Worm (Caenorhabditis elegans): ENCODE measurements around the gene swt-2.
"Not testable (repeated sequence)": the region's sequence is repeated elsewhere in the genome, so short reads cannot be mapped to it uniquely, and the experiment has no call there.

Gene swt-2

DNA sequence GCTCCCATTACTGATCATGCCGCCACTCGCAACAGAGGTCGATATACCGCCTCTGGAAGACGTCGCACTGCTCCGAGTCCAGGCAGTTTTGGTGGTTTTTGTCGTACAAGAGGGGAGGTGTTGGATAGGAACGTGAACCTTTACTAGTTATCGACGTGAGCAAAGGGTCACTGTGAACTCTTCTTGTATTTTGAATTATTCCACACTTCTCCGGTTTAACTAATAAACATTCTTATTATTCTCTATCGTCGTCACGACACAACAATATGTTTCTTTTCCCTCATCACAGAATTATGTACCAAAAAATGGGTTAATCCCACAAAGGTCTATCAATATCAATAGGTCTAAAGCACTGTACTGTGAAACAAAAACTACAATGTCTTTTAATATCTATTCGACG, 18.5 kb upstream of the swt-2 start, which contains the start of gene nhr-171:
Gene nhr-171, plus strand, starts transcription at position 301 of the 400 bp plus-strand sequence.
- TF ChIP-seq ztf-11, tbx-2, zag-1 (tag; optimal IDR thresholded peaks at IDR 0.05): not testable (repeated sequence)

DNA sequence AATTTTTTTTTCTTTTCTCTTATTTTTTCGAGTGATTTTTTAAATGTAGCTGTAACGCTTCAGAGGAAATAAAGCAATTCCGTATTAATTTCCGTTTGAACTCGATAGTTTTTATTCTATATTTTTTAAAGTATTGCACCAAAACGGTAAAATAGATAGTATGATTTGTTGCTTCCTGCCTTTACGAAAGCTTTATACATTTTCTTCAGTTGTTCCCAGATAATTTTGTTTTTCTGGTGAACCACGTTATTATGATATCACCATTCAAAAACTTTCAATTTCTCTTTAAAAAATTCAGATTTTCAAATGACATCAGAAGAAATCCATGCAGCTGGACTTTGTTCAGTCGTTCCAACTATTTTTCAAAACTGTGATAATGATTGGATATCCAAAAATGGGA, 15.0 kb upstream of the swt-2 start, which contains the start of gene srb-18:
Gene srb-18, plus strand, starts transcription at position 301 of the 400 bp plus-strand sequence.
- TF ChIP-seq nhr-76 (tag; optimal IDR thresholded peaks at IDR 0.05) (no peak), nhr-237 (tag; optimal IDR thresholded peaks at IDR 0.05) (no peak), fkh-2 (tag; optimal IDR thresholded peaks at IDR 0.05) (no peak), lin-15B (tag; optimal IDR thresholded peaks at IDR 0.05) (no peak), skn-1 (tag; optimal IDR thresholded peaks at IDR 0.05) (no peak), elt-2 (tag; optimal IDR thresholded peaks at IDR 0.05) (no peak), elt-1 (tag; optimal IDR thresholded peaks at IDR 0.05) (no peak), tbx-2 (tag; optimal IDR thresholded peaks at IDR 0.05) (no peak), nhr-23 (tag; optimal IDR thresholded peaks at IDR 0.05) (no peak), pqm-1 (tag; optimal IDR thresholded peaks at IDR 0.05) (no peak), ztf-11 (tag; optimal IDR thresholded peaks at IDR 0.05) (no peak), jun-1 (tag; optimal IDR thresholded peaks at IDR 0.05) (no peak), ceh-28 (tag; optimal IDR thresholded peaks at IDR 0.05) (no peak), pha-4 (tag; optimal IDR thresholded peaks at IDR 0.05) (no peak), eor-1 (tag; optimal IDR thresholded peaks at IDR 0.05) (no peak), fkh-10 (GFP tag; optimal IDR thresholded peaks at IDR 0.05) (no peak), egl-27 (tag; optimal IDR thresholded peaks at IDR 0.05) (no peak), aly-2 (tag; optimal IDR thresholded peaks at IDR 0.05) (no peak), ztf-4 (tag; optimal IDR thresholded peaks at IDR 0.05) (no peak), nhr-11 (tag; optimal IDR thresholded peaks at IDR 0.05) (no peak)

DNA sequence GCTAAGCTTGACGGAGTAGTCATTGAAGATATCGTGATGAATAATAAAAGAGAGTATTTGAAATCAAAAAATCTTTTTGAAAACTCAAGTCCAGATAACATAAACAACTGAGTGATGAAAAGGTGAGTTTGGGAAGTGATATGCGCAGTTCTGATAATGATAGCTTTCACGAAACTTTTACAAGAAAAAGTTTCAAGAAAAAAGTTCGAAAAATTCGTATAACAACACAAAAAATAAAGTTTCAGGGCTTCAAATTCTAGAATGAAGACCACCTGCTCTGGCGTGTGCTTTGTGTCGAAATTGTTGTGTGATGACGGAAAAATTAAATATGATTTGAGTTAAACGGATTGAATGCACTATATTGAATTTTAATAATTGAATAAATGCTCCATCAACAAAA, 9.9 kb upstream of the swt-2 start, which contains the start of gene srb-19:
Gene srb-19, minus strand, starts transcription at position 101 of the 400 bp plus-strand sequence.
- TF ChIP-seq elt-1 (tag; optimal IDR thresholded peaks at IDR 0.05) (no peak), mdl-1 (tag; optimal IDR thresholded peaks at IDR 0.05) (no peak), daf-12 (tag; optimal IDR thresholded peaks at IDR 0.05) (no peak), nhr-77 (tag; optimal IDR thresholded peaks at IDR 0.05) (no peak), nhr-23 (tag; optimal IDR thresholded peaks at IDR 0.05) (no peak), lin-39 (tag; optimal IDR thresholded peaks at IDR 0.05) (no peak), lin-15B (tag; optimal IDR thresholded peaks at IDR 0.05) (no peak), nhr-43 (tag; optimal IDR thresholded peaks at IDR 0.05; ENCODE audit: poor library complexity, severe bottlenecking) (no peak), sea-2 (GFP tag; optimal IDR thresholded peaks at IDR 0.05) (no peak), unc-39 (tag; optimal IDR thresholded peaks at IDR 0.05) (no peak), elt-3 (tag; optimal IDR thresholded peaks at IDR 0.05) (no peak)

DNA sequence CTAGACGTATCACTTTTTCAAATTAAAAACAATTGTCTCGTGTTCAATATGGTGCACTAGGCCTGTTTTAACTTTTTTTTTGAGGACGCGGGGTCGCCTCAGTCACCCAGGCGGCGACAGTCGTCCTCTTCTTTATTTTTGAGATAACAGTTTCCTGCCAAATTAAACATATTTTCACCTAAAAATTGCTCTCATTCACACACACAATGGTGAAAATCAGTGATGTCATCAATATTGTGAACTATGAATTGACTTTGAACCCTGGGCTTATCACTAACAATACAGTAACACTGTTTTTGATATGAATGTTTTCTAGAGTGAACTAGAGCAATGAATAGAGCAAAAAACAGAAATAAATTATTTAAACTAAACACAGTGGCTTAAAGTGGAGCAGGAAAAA, 8.6 kb upstream of the swt-2 start:
- TF ChIP-seq elt-2 (tag; optimal IDR thresholded peaks at IDR 0.05) (peak; percentile 75), snpc-4 (tag; optimal IDR thresholded peaks at IDR 0.05) (no peak), pqm-1 (tag; optimal IDR thresholded peaks at IDR 0.05) (peak; percentile 89), ama-1 (optimal IDR thresholded peaks at IDR 0.05) (no peak), unc-39 (tag; optimal IDR thresholded peaks at IDR 0.05) (no peak), nhr-12 (tag; optimal IDR thresholded peaks at IDR 0.05) (no peak)

DNA sequence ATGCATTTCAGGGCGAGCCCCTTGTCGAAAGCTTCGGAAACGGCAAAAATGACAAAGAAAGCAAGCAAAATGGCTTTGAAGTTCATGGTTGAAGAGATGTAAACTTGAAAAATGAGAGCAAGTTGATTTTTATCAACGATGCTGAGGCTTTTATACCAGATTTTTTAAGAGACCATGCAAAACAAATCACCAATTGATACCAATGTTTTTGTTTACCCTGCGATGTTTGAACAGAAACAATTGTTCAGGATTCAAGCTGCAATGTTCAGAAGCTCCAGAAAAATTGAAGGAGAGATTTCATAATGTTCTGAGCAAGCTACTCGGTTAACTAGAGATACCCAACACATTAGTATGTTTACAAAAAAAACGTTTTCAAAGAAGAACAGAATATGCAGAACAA, 7.7 kb upstream of the swt-2 start, which contains the start of gene C54F6.15:
Gene C54F6.15, minus strand, starts transcription at position 101 of the 400 bp plus-strand sequence.
- TF ChIP-seq ceh-28 (tag; optimal IDR thresholded peaks at IDR 0.05) (no peak), skn-1 (tag; optimal IDR thresholded peaks at IDR 0.05) (no peak), fos-1 (tag; optimal IDR thresholded peaks at IDR 0.05) (no peak), sea-2 (GFP tag; optimal IDR thresholded peaks at IDR 0.05) (no peak), mml-1 (tag; optimal IDR thresholded peaks at IDR 0.05) (no peak), elt-2 (tag; optimal IDR thresholded peaks at IDR 0.05) (no peak), pqm-1 (tag; optimal IDR thresholded peaks at IDR 0.05) (no peak), ztf-4 (tag; optimal IDR thresholded peaks at IDR 0.05) (no peak), nhr-12 (tag; optimal IDR thresholded peaks at IDR 0.05) (no peak), nhr-28 (tag; optimal IDR thresholded peaks at IDR 0.05) (no peak), fkh-2 (tag; optimal IDR thresholded peaks at IDR 0.05) (no peak), egl-27 (tag; optimal IDR thresholded peaks at IDR 0.05) (no peak), zag-1 (tag; optimal IDR thresholded peaks at IDR 0.05) (no peak), snpc-4 (tag; optimal IDR thresholded peaks at IDR 0.05) (no peak)
